Fruit fly (Drosophila melanogaster) whole organism, embryonic: Measurements from ENCODE around the gene RpL27A.

ENCODE experiments used
- ATbp ChIP-seq: fragments of 200-800 bp; sonication (Bioruptor generic); optimal IDR thresholded peaks from 2 replicates; lab custom pipeline; 2017; ENCODE audit warnings: missing biosample characterization, mild to moderate bottlenecking, missing genetic modification characterization, missing genetic modification reagents
- Atf-2 ChIP-seq: fragments of 200-800 bp; sonication (Bioruptor generic); optimal IDR thresholded peaks from 2 replicates; lab custom pipeline; 2016; ENCODE audit warnings: missing biosample characterization, missing genetic modification characterization
- C15 ChIP-seq: fragments of 200-800 bp; sonication (Bioruptor generic); IDR thresholded peaks from 3 replicates; pipeline ENCODE4 v1.3.6; 2022; ENCODE audit warnings: missing biosample characterization, missing genetic modification characterization
- CG10209 ChIP-seq: fragments of 200-800 bp; sonication (Bioruptor generic); optimal IDR thresholded peaks from 3 replicates; lab custom pipeline; 2017; ENCODE audit warnings: missing biosample characterization, mild to moderate bottlenecking, missing genetic modification characterization, missing genetic modification reagents
- CG10366 ChIP-seq: fragments of 200-800 bp; sonication (Bioruptor generic); IDR thresholded peaks from 2 replicates; pipeline ENCODE4 v1.3.6; 2022; ENCODE audit warnings: missing biosample characterization, missing genetic modification characterization
- CG11398 ChIP-seq: fragments of 200-800 bp; sonication (Bioruptor generic); optimal IDR thresholded peaks from 2 replicates; lab custom pipeline; 2016; ENCODE audit warnings: missing biosample characterization, missing genetic modification characterization
- CG12104 ChIP-seq: fragments of 200-800 bp; sonication (Bioruptor generic); optimal IDR thresholded peaks from 3 replicates; lab custom pipeline; 2016; ENCODE audit warnings: missing biosample characterization, missing genetic modification characterization
- CG12299 ChIP-seq: fragments of 200-800 bp; sonication (Bioruptor generic); optimal IDR thresholded peaks from 2 replicates; lab custom pipeline; 2018; ENCODE audit warnings: missing biosample characterization, mild to moderate bottlenecking, missing genetic modification characterization
- CG13775 ChIP-seq: fragments of 200-800 bp; sonication (Bioruptor generic); optimal IDR thresholded peaks from 3 replicates; lab custom pipeline; 2017; ENCODE audit warnings: missing biosample characterization, mild to moderate bottlenecking, missing genetic modification characterization
- CG14965 ChIP-seq: fragments of 200-800 bp; sonication (Bioruptor generic); optimal IDR thresholded peaks from 2 replicates; lab custom pipeline; 2016; ENCODE audit warnings: missing biosample characterization, missing genetic modification characterization, borderline replicate concordance
- CG15011 ChIP-seq: fragments of 200-800 bp; sonication (Bioruptor generic); optimal IDR thresholded peaks from 3 replicates; lab custom pipeline; 2018; ENCODE audit warnings: missing biosample characterization, mild to moderate bottlenecking, missing genetic modification characterization
- CG15479 ChIP-seq: fragments of 200-800 bp; sonication (Bioruptor generic); optimal IDR thresholded peaks from 3 replicates; lab custom pipeline; 2019; ENCODE audit warnings: missing biosample characterization, mild to moderate bottlenecking, missing genetic modification characterization, moderate library complexity
- CG15514 ChIP-seq: fragments of 200-800 bp; sonication (Bioruptor generic); optimal IDR thresholded peaks from 3 replicates; lab custom pipeline; 2017; ENCODE audit warnings: missing biosample characterization, missing genetic modification characterization, mild to moderate bottlenecking, moderate library complexity, missing genetic modification reagents
- CG17568 ChIP-seq: fragments of 200-800 bp; sonication (Bioruptor generic); optimal IDR thresholded peaks from 2 replicates; lab custom pipeline; 2018; ENCODE audit warnings: missing biosample characterization, mild to moderate bottlenecking, missing genetic modification characterization, moderate library complexity
- CG2678 ChIP-seq: fragments of 200-800 bp; sonication (Bioruptor generic); optimal IDR thresholded peaks from 3 replicates; lab custom pipeline; 2019; ENCODE audit warnings: missing biosample characterization, mild to moderate bottlenecking, missing genetic modification characterization, moderate library complexity
- CG31388 ChIP-seq: fragments of 200-800 bp; sonication (Bioruptor generic); optimal IDR thresholded peaks from 2 replicates; lab custom pipeline; 2016; ENCODE audit warnings: missing biosample characterization, missing genetic modification characterization
- CG33557 ChIP-seq: fragments of 200-800 bp; sonication (Bioruptor generic); optimal IDR thresholded peaks from 2 replicates; lab custom pipeline; 2019; ENCODE audit warnings: missing biosample characterization, mild to moderate bottlenecking, missing genetic modification characterization, moderate library complexity
- CG4404 ChIP-seq: fragments of 200-800 bp; sonication (Bioruptor generic); IDR thresholded peaks from 2 replicates; pipeline ENCODE4 v1.3.6; 2022; ENCODE audit warnings: missing biosample characterization, missing genetic modification characterization
- CG6254 ChIP-seq: fragments of 200-800 bp; sonication (Bioruptor generic); optimal IDR thresholded peaks from 3 replicates; lab custom pipeline; 2017; ENCODE audit warnings: mild to moderate bottlenecking, missing biosample characterization, missing genetic modification reagents, missing genetic modification characterization
- CG6272 ChIP-seq: fragments of 200-800 bp; sonication (Bioruptor generic); IDR thresholded peaks from 2 replicates; pipeline ENCODE4 v1.3.6; 2022; ENCODE audit warnings: missing biosample characterization, missing genetic modification characterization
- CG6683 ChIP-seq: fragments of 200-800 bp; sonication (Bioruptor generic); optimal IDR thresholded peaks from 2 replicates; lab custom pipeline; 2017; ENCODE audit warnings: missing biosample characterization, mild to moderate bottlenecking, missing genetic modification characterization, missing genetic modification reagents
- CG6689 ChIP-seq: fragments of 200-800 bp; sonication (Bioruptor generic); IDR thresholded peaks from 2 replicates; pipeline ENCODE4 v1.3.6; 2022; ENCODE audit warnings: missing biosample characterization, missing genetic modification characterization
- CG7372 ChIP-seq: fragments of 200-800 bp; sonication (Bioruptor generic); IDR thresholded peaks from 2 replicates; pipeline ENCODE4 v1.3.6; 2022; ENCODE audit warnings: missing biosample characterization, missing genetic modification characterization
- CG8765 ChIP-seq: fragments of 200-800 bp; sonication (Bioruptor generic); IDR thresholded peaks from 2 replicates; pipeline ENCODE4 v1.3.6; 2022; ENCODE audit warnings: missing biosample characterization, missing genetic modification characterization
- Chrac-16 ChIP-seq: fragments of 200-800 bp; sonication (Bioruptor generic); optimal IDR thresholded peaks from 3 replicates; lab custom pipeline; 2016; ENCODE audit warnings: missing biosample characterization, missing genetic modification characterization
- HHEX ChIP-seq: fragments of 200-800 bp; sonication (Bioruptor generic); optimal IDR thresholded peaks from 3 replicates; lab custom pipeline; 2017; ENCODE audit warnings: missing biosample characterization, mild to moderate bottlenecking, missing genetic modification characterization, missing genetic modification reagents
- HLH54F ChIP-seq: fragments of 200-800 bp; sonication (Bioruptor generic); optimal IDR thresholded peaks from 3 replicates; lab custom pipeline; 2016; ENCODE audit warnings: missing biosample characterization, missing genetic modification characterization
- MBD-R2 ChIP-seq: fragments of 200-800 bp; sonication (Bioruptor generic); IDR thresholded peaks from 2 replicates; pipeline ENCODE4 v1.3.6; 2022; ENCODE audit warnings: missing biosample characterization, missing genetic modification characterization
- MESR4 ChIP-seq: fragments of 200-800 bp; sonication (Bioruptor generic); optimal IDR thresholded peaks from 2 replicates; lab custom pipeline; 2018; ENCODE audit warnings: missing biosample characterization, mild to moderate bottlenecking, missing genetic modification characterization, moderate library complexity
- Mes4 ChIP-seq: fragments of 200-800 bp; sonication (Bioruptor generic); optimal IDR thresholded peaks from 2 replicates; lab custom pipeline; 2016; ENCODE audit warnings: missing biosample characterization, missing genetic modification characterization
- Stat92E ChIP-seq, 3 experiments: fragments of >200 bp in 2 of 3; fragments of 200-800 bp in 1 of 3; sonication (Bioruptor generic) in 1 of 3; optimal IDR thresholded peaks; 2 replicates each; lab custom pipeline; 2017 to 2019; ENCODE audit warnings: missing biosample characterization in 3 of 3, missing genetic modification characterization in 3 of 3, mild to moderate bottlenecking in 1 of 3, moderate library complexity in 1 of 3
- Vsx1 ChIP-seq: fragments of 200-800 bp; sonication (Bioruptor generic); optimal IDR thresholded peaks from 2 replicates; lab custom pipeline; 2017; ENCODE audit warnings: missing biosample characterization, mild to moderate bottlenecking, missing genetic modification characterization, missing genetic modification reagents
- al ChIP-seq: fragments of 200-800 bp; sonication (Bioruptor generic); IDR thresholded peaks from 2 replicates; pipeline ENCODE4 v1.3.6; 2022; ENCODE audit warnings: missing biosample characterization, missing genetic modification characterization
- ash1 ChIP-seq: fragments of 200-800 bp; sonication (Bioruptor generic); optimal IDR thresholded peaks from 2 replicates; lab custom pipeline; 2018; ENCODE audit warnings: missing biosample characterization, mild to moderate bottlenecking, missing genetic modification characterization
- chn ChIP-seq: fragments of 200-800 bp; sonication (Bioruptor generic); optimal IDR thresholded peaks from 2 replicates; lab custom pipeline; 2016; ENCODE audit warnings: missing biosample characterization, missing genetic modification characterization
- crc ChIP-seq: fragments of 200-800 bp; sonication (Bioruptor generic); optimal IDR thresholded peaks from 2 replicates; lab custom pipeline; 2016; ENCODE audit warnings: missing biosample characterization, missing genetic modification characterization
- croc ChIP-seq: fragments of 200-800 bp; sonication (Bioruptor generic); conservative IDR thresholded peaks from 3 replicates; pipeline ENCODE4 v1.3.6; 2022; ENCODE audit warnings: missing biosample characterization, missing genetic modification characterization
- dpn ChIP-seq, 2 experiments: fragments of 200-800 bp; sonication (Bioruptor generic); optimal IDR thresholded peaks; 3 replicates each; lab custom pipeline; 2016; ENCODE audit warnings: missing biosample characterization in 2 of 2, missing genetic modification characterization in 2 of 2
- fd102C ChIP-seq: fragments of 200-800 bp; sonication (Bioruptor generic); optimal IDR thresholded peaks from 2 replicates; lab custom pipeline; 2018; ENCODE audit warnings: missing biosample characterization, mild to moderate bottlenecking, missing genetic modification characterization, moderate library complexity
- grn ChIP-seq: fragments of 200-800 bp; sonication (Bioruptor generic); optimal IDR thresholded peaks from 3 replicates; lab custom pipeline; 2017; ENCODE audit warnings: missing biosample characterization, missing genetic modification characterization
- hkb ChIP-seq, 2 experiments: fragments of 200-800 bp in 1 of 2; fragments of >200 bp in 1 of 2; sonication (Bioruptor generic) in 1 of 2; IDR thresholded peaks in 1 of 2; optimal IDR thresholded peaks in 1 of 2; 2 replicates each; pipeline versions ENCODE4 v1.3.6 to Lab custom; 2017 to 2022; ENCODE audit warnings: missing biosample characterization in 1 of 2, missing genetic modification characterization in 1 of 2
- jigr1 ChIP-seq: fragments of 200-800 bp; sonication (Bioruptor generic); IDR thresholded peaks from 3 replicates; pipeline ENCODE4 v1.3.6; 2022; ENCODE audit warnings: missing biosample characterization, missing genetic modification characterization
- sc ChIP-seq, 3 experiments: fragments of >200 bp in 2 of 3; fragments of 200-800 bp in 1 of 3; sonication (Bioruptor generic) in 1 of 3; optimal IDR thresholded peaks; 2 replicates in 2 of 3; 3 replicates in 1 of 3; lab custom pipeline; 2017; ENCODE audit warnings: mild to moderate bottlenecking in 1 of 3, missing biosample characterization in 1 of 3, missing genetic modification characterization in 1 of 3, missing genetic modification reagents in 1 of 3
- stwl ChIP-seq: fragments of 200-800 bp; sonication (Bioruptor generic); optimal IDR thresholded peaks from 3 replicates; lab custom pipeline; 2018; ENCODE audit warnings: missing biosample characterization, mild to moderate bottlenecking, missing genetic modification characterization, moderate library complexity
- tap ChIP-seq: fragments of 200-800 bp; optimal IDR thresholded peaks from 3 replicates; lab custom pipeline; 2019; ENCODE audit warnings: missing biosample characterization, mild to moderate bottlenecking, missing genetic modification characterization, moderate library complexity
- trh ChIP-seq: fragments of 200-800 bp; sonication (Bioruptor generic); optimal IDR thresholded peaks from 2 replicates; lab custom pipeline; 2016; ENCODE audit warnings: missing biosample characterization, missing genetic modification characterization
- zfh1 ChIP-seq: fragments of 200-800 bp; sonication (Bioruptor generic); IDR thresholded peaks from 3 replicates; pipeline ENCODE4 v1.3.6; 2022; ENCODE audit warnings: missing biosample characterization, missing genetic modification characterization

The RpL27A gene

DNA sequence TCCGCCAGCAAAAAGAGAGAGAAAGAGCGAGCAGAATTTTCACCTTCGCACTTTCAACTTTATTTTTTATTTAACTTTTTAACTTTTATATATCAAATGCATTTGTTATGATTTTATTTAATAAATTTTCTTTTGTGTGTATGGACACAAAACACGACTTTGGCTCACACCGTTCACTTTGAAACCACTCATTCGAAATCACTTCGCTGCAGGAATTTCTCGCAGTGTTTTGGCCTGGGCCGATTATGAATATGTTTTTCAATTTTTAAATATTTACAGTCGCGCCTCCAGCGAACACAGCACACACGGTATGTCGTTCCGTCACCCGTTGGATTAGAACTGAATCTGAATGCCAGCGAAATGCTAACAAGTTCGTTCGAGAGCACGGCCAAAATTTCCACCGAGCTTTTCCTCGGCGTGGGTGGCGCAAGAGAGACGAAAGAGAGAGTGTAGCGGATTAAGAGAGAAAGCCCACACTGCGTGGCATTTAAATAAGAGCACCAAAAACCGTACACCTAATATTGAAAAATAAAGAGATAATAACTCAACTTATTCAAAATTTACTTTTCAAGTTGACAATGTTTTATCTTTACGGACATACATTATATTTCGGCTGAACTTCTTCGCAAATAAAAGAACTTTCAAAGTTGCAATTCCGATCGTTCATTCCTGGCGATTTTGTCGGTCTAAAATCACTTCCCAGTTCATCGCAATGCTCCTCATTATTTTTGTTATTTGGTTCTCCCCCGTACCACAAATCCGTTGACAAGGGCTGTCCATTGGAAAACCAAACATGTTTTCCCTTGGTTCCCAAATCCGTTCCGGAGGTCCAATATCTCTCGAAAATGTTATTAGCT is 17.1 kb downstream of the RpL27A start, which contains the start of gene CG15431 (continued):
- TF ChIP-seq CG33557 (GFP tag; lab: Kevin White, UChicago), result no peak
- TF ChIP-seq croc (GFP tag; lab: Robert Waterston, UW), result peak; percentile 23; the same call in 1 of the 3 replicates
- no peak for TF ChIP-seq CG8765 (GFP tag; lab: Robert Waterston, UW)
- TF ChIP-seq crc (GFP tag; lab: Kevin White, UChicago), result no peak
- no peak for TF ChIP-seq Mes4 (GFP tag; lab: Kevin White, UChicago)
- peak; percentile 67 for TF ChIP-seq ATbp (GFP tag; lab: Kevin White, UChicago)
- no peak for TF ChIP-seq fd102C (GFP tag; lab: Kevin White, UChicago)
- TF ChIP-seq ash1 (GFP tag; lab: Kevin White, UChicago), result no peak
- TF ChIP-seq trh (GFP tag; lab: Kevin White, UChicago), result no peak
- no peak for TF ChIP-seq CG31388 (GFP tag; lab: Kevin White, UChicago)
- no peak for TF ChIP-seq Chrac-16 (GFP tag; lab: Kevin White, UChicago)
- peak; percentile 69 for TF ChIP-seq CG15514 (GFP tag; lab: Kevin White, UChicago)
- no peak for TF ChIP-seq Vsx1 (GFP tag; lab: Kevin White, UChicago)
- TF ChIP-seq HLH54F (GFP tag; lab: Kevin White, UChicago), result peak; percentile 46
- no peak for TF ChIP-seq CG11398
- peak; percentile 37 for TF ChIP-seq CG6683
- TF ChIP-seq Stat92E (GFP tag; optimal IDR thresholded peaks at IDR 0.05; lab: Kevin White, UChicago), result no peak
- TF ChIP-seq chn, result peak; percentile 14
- peak; percentile 8 for TF ChIP-seq CG6254 (GFP tag; lab: Kevin White, UChicago)
- TF ChIP-seq CG13775 (GFP tag; lab: Kevin White, UChicago), result peak; percentile 36
- no peak for TF ChIP-seq CG14965 (GFP tag; lab: Kevin White, UChicago)
- TF ChIP-seq CG15479 (GFP tag; lab: Kevin White, UChicago), result no peak
- peak; percentile 46; the same call in 1 of the 3 replicates for TF ChIP-seq C15
- peak; percentile 25; the same call in 1 of the 2 replicates for TF ChIP-seq CG4404
- no peak for TF ChIP-seq MESR4 (GFP tag; lab: Kevin White, UChicago)
- TF ChIP-seq CG2678 (tag; lab: Kevin White, UChicago), result peak; percentile 69
- TF ChIP-seq zfh1 (GFP tag; lab: Robert Waterston, UW), result peak; percentile 40; the same call in 1 of the 3 replicates
- peak; percentile 29 for TF ChIP-seq CG12104
- TF ChIP-seq hkb (optimal IDR thresholded peaks at IDR 0.05; lab: Kevin White, UChicago), result no peak
- peak; percentile 67 for TF ChIP-seq hkb (GFP tag; IDR thresholded peaks at IDR 0.05; lab: Robert Waterston, UW)
- TF ChIP-seq CG7372 (GFP tag; lab: Robert Waterston, UW), result peak; percentile 51
- peak; percentile 66 for TF ChIP-seq HHEX (GFP tag; lab: Kevin White, UChicago)
- TF ChIP-seq jigr1 (GFP tag; lab: Robert Waterston, UW), result no peak
- peak; percentile 35; the same call in 1 of the 2 replicates for TF ChIP-seq MBD-R2 (GFP tag; lab: Robert Waterston, UW)
- TF ChIP-seq CG10209, result peak; percentile 50
- no peak for TF ChIP-seq CG15011 (GFP tag; lab: Kevin White, UChicago)
- TF ChIP-seq Atf-2 (GFP tag; lab: Kevin White, UChicago), result no peak
- peak; percentile 56 for TF ChIP-seq CG12299
- TF ChIP-seq CG6689 (GFP tag; lab: Robert Waterston, UW), result 0 out of 2 replicates have a peak, but pooled peaks have one; percentile 29
- no peak for TF ChIP-seq sc (optimal IDR thresholded peaks at IDR 0.05; lab: Kevin White, UChicago)
- no peak for TF ChIP-seq sc (GFP tag; optimal IDR thresholded peaks at IDR 0.05; lab: Kevin White, UChicago)
- TF ChIP-seq al (GFP tag; lab: Robert Waterston, UW), result 0 out of 2 replicates have a peak, but pooled peaks have one; percentile 37
- TF ChIP-seq grn (GFP tag; lab: Kevin White, UChicago), result no peak
- TF ChIP-seq CG6272, result peak; percentile 35; the same call in 1 of the 2 replicates
- TF ChIP-seq stwl (tag; lab: Kevin White, UChicago), result no peak
- peak; percentile 47 for TF ChIP-seq dpn (GFP tag; optimal IDR thresholded peaks at IDR 0.05; lab: Kevin White, UChicago)
- TF ChIP-seq CG10366, result peak; percentile 62
- TF ChIP-seq CG17568 (GFP tag; lab: Kevin White, UChicago), result no peak
- TF ChIP-seq tap (tag; lab: Kevin White, UChicago), result peak; percentile 24
